Fruit fly (Drosophila melanogaster) whole organism, prepupa: ENCODE measurements around the gene CG11695.

Experiments
- Blimp-1 ChIP-seq: fragments of 200-800 bp; sonication (Bioruptor generic); optimal IDR thresholded peaks from 3 replicates; lab custom pipeline; 2017; ENCODE audit warnings: missing biosample characterization, missing genetic modification characterization, mild to moderate bottlenecking, moderate library complexity, missing genetic modification reagents
- CG10631 ChIP-seq: fragments of 200-800 bp; sonication (Bioruptor generic); optimal IDR thresholded peaks from 2 replicates; lab custom pipeline; 2016; ENCODE audit warnings: missing biosample characterization, missing genetic modification characterization
- CG10669 ChIP-seq: fragments of 200-800 bp; sonication (Bioruptor generic); optimal IDR thresholded peaks from 3 replicates; lab custom pipeline; 2018; ENCODE audit warnings: missing biosample characterization, mild to moderate bottlenecking, missing genetic modification characterization, moderate library complexity
- CG11294 ChIP-seq: fragments of 200-800 bp; sonication (Bioruptor generic); IDR thresholded peaks from 2 replicates; pipeline ENCODE4 v1.3.6; 2022; ENCODE audit warnings: missing biosample characterization, missing genetic modification characterization
- CG1621 ChIP-seq: fragments of 200-800 bp; sonication (Bioruptor generic); optimal IDR thresholded peaks from 3 replicates; lab custom pipeline; 2018; ENCODE audit warnings: missing biosample characterization, mild to moderate bottlenecking, missing genetic modification characterization
- CG16779 ChIP-seq: fragments of 200-800 bp; sonication (Bioruptor generic); optimal IDR thresholded peaks from 3 replicates; lab custom pipeline; 2017; ENCODE audit warnings: missing biosample characterization, mild to moderate bottlenecking, missing genetic modification characterization
- CG3032 ChIP-seq: fragments of 200-800 bp; optimal IDR thresholded peaks from 2 replicates; lab custom pipeline; 2019; ENCODE audit warnings: missing biosample characterization, mild to moderate bottlenecking, missing genetic modification characterization, moderate library complexity
- CG32006 ChIP-seq: fragments of 200-800 bp; sonication (Bioruptor generic); optimal IDR thresholded peaks from 3 replicates; lab custom pipeline; 2017; ENCODE audit warnings: missing biosample characterization, mild to moderate bottlenecking, missing genetic modification characterization
- CG34406 ChIP-seq: fragments of 200-800 bp; sonication (Bioruptor generic); optimal IDR thresholded peaks from 3 replicates; lab custom pipeline; 2016; ENCODE audit warnings: missing biosample characterization, missing genetic modification characterization
- CG4318 ChIP-seq: fragments of 200-800 bp; sonication (Bioruptor generic); optimal IDR thresholded peaks from 3 replicates; lab custom pipeline; 2017; ENCODE audit warnings: missing biosample characterization, mild to moderate bottlenecking, missing genetic modification characterization
- CG6276 ChIP-seq: fragments of 200-800 bp; sonication (Bioruptor generic); optimal IDR thresholded peaks from 2 replicates; lab custom pipeline; 2017; ENCODE audit warnings: missing biosample characterization, mild to moderate bottlenecking, missing genetic modification characterization
- CG6792 ChIP-seq: fragments of 200-800 bp; sonication (Bioruptor generic); optimal IDR thresholded peaks from 3 replicates; lab custom pipeline; 2016; ENCODE audit warnings: missing biosample characterization, missing genetic modification characterization
- CG6808 ChIP-seq: fragments of 200-800 bp; sonication (Bioruptor generic); optimal IDR thresholded peaks from 3 replicates; lab custom pipeline; 2017; ENCODE audit warnings: missing biosample characterization, missing genetic modification characterization, mild to moderate bottlenecking, moderate library complexity, missing genetic modification reagents
- CG6854 ChIP-seq: fragments of 200-800 bp; sonication (Bioruptor generic); optimal IDR thresholded peaks from 2 replicates; lab custom pipeline; 2017; ENCODE audit warnings: missing biosample characterization, mild to moderate bottlenecking, missing genetic modification characterization
- CG7368 ChIP-seq: fragments of 200-800 bp; sonication (Bioruptor generic); optimal IDR thresholded peaks from 3 replicates; lab custom pipeline; 2016; ENCODE audit warnings: missing biosample characterization, missing genetic modification characterization
- CG8119 ChIP-seq: fragments of 200-800 bp; sonication (Bioruptor generic); IDR thresholded peaks from 3 replicates; pipeline ENCODE4 v1.3.6; 2022; ENCODE audit warnings: missing biosample characterization, missing genetic modification characterization
- CG8319 ChIP-seq: fragments of 200-800 bp; sonication (Bioruptor generic); optimal IDR thresholded peaks from 3 replicates; lab custom pipeline; 2016; ENCODE audit warnings: missing biosample characterization, missing genetic modification characterization
- Eip75B ChIP-seq: fragments of 200-800 bp; sonication (Bioruptor generic); optimal IDR thresholded peaks from 3 replicates; lab custom pipeline; 2016; ENCODE audit warnings: missing biosample characterization, missing genetic modification characterization
- Eip78C ChIP-seq: fragments of 200-800 bp; sonication (Bioruptor generic); peaks from one replicate; lab custom pipeline; 2016; ENCODE audit warnings: missing biosample characterization, missing genetic modification characterization
- Eip93F ChIP-seq: fragments of 200-800 bp; sonication (Bioruptor generic); optimal IDR thresholded peaks from 2 replicates; lab custom pipeline; 2016; ENCODE audit warnings: missing biosample characterization, mild to moderate bottlenecking, missing genetic modification characterization
- Ets21C ChIP-seq: fragments of 200-800 bp; sonication (Bioruptor generic); optimal IDR thresholded peaks from 3 replicates; lab custom pipeline; 2016; ENCODE audit warnings: missing biosample characterization, missing genetic modification characterization
- Hr38 ChIP-seq: sonication (Bioruptor generic); optimal IDR thresholded peaks from 2 replicates; lab custom pipeline; 2016; ENCODE audit warnings: missing biosample characterization, missing genetic modification characterization
- Hr4 ChIP-seq: fragments of 200-800 bp; sonication (Bioruptor generic); optimal IDR thresholded peaks from 3 replicates; lab custom pipeline; 2016; ENCODE audit warnings: missing biosample characterization, missing genetic modification characterization
- OdsH ChIP-seq: fragments of 200-800 bp; sonication (Bioruptor generic); optimal IDR thresholded peaks from 3 replicates; lab custom pipeline; 2016; ENCODE audit warnings: missing biosample characterization, missing genetic modification characterization
- Smox ChIP-seq: fragments of 200-800 bp; sonication (Bioruptor generic); optimal IDR thresholded peaks from 3 replicates; lab custom pipeline; 2016; ENCODE audit warnings: missing biosample characterization, missing genetic modification characterization
- Sox102F ChIP-seq: fragments of 200-800 bp; sonication (Bioruptor generic); optimal IDR thresholded peaks from 2 replicates; lab custom pipeline; 2016; ENCODE audit warnings: missing biosample characterization, mild to moderate bottlenecking, missing genetic modification characterization
- Sox14 ChIP-seq: fragments of 200-800 bp; sonication (Bioruptor generic); optimal IDR thresholded peaks from 3 replicates; lab custom pipeline; 2016; ENCODE audit warnings: missing biosample characterization, missing genetic modification characterization
- acj6 ChIP-seq: fragments of 200-800 bp; sonication (Bioruptor generic); optimal IDR thresholded peaks from 3 replicates; lab custom pipeline; 2016; ENCODE audit warnings: missing biosample characterization, missing genetic modification characterization
- cyc ChIP-seq: fragments of 200-800 bp; sonication (Bioruptor generic); optimal IDR thresholded peaks from 3 replicates; lab custom pipeline; 2016; ENCODE audit warnings: missing biosample characterization, missing genetic modification characterization
- dac ChIP-seq: fragments of 200-800 bp; sonication (Bioruptor generic); optimal IDR thresholded peaks from 2 replicates; lab custom pipeline; 2017; ENCODE audit warnings: missing biosample characterization, mild to moderate bottlenecking, missing genetic modification characterization
- dsx ChIP-seq: fragments of 200-800 bp; optimal IDR thresholded peaks from 3 replicates; lab custom pipeline; 2019; ENCODE audit warnings: missing biosample characterization, mild to moderate bottlenecking, missing genetic modification characterization, moderate library complexity; ENCODE audit not compliant: poor library complexity, severe bottlenecking
- eg ChIP-seq: fragments of 200-800 bp; sonication (Bioruptor generic); IDR thresholded peaks from 3 replicates; pipeline ENCODE4 v1.3.6; 2022; ENCODE audit warnings: missing biosample characterization, missing genetic modification characterization
- esn ChIP-seq: fragments of 200-800 bp; sonication (Bioruptor generic); optimal IDR thresholded peaks from 2 replicates; lab custom pipeline; 2016; ENCODE audit warnings: missing biosample characterization, mild to moderate bottlenecking, missing genetic modification characterization, moderate library complexity
- fd59A ChIP-seq: fragments of 200-800 bp; sonication (Bioruptor generic); optimal IDR thresholded peaks from 2 replicates; lab custom pipeline; 2017; ENCODE audit warnings: missing biosample characterization, mild to moderate bottlenecking, missing genetic modification characterization, missing genetic modification reagents
- fd85E ChIP-seq: fragments of 200-800 bp; sonication (Bioruptor generic); optimal IDR thresholded peaks from 3 replicates; lab custom pipeline; 2016; ENCODE audit warnings: missing biosample characterization, missing genetic modification characterization
- fkh ChIP-seq: fragments of 200-800 bp; sonication (Bioruptor generic); optimal IDR thresholded peaks from 3 replicates; lab custom pipeline; 2017; ENCODE audit warnings: missing biosample characterization, mild to moderate bottlenecking, missing genetic modification characterization, moderate library complexity
- lz ChIP-seq: fragments of 200-800 bp; sonication (Bioruptor generic); optimal IDR thresholded peaks from 3 replicates; lab custom pipeline; 2016; ENCODE audit warnings: missing biosample characterization, missing genetic modification characterization
- pdm3 ChIP-seq: fragments of 200-800 bp; sonication (Bioruptor generic); optimal IDR thresholded peaks from 3 replicates; lab custom pipeline; 2016; ENCODE audit warnings: missing biosample characterization, missing genetic modification characterization
- salr ChIP-seq, 2 experiments: fragments of 200-800 bp; sonication (Bioruptor generic); optimal IDR thresholded peaks; 3 replicates each; lab custom pipeline; 2016 to 2018; ENCODE audit warnings: missing biosample characterization in 2 of 2, missing genetic modification characterization in 2 of 2, mild to moderate bottlenecking in 1 of 2
- spab ChIP-seq: fragments of 200-800 bp; sonication (Bioruptor generic); optimal IDR thresholded peaks from 2 replicates; lab custom pipeline; 2017; ENCODE audit warnings: missing biosample characterization, mild to moderate bottlenecking, missing genetic modification characterization, missing genetic modification reagents
- ss ChIP-seq, 2 experiments: fragments of 200-800 bp; sonication (Bioruptor generic); optimal IDR thresholded peaks; 2 replicates in 1 of 2; 3 replicates in 1 of 2; lab custom pipeline; 2017 to 2018; ENCODE audit warnings: mild to moderate bottlenecking in 2 of 2, missing biosample characterization in 2 of 2, missing genetic modification characterization in 2 of 2, moderate library complexity in 1 of 2
- svp ChIP-seq: fragments of 200-800 bp; sonication (Bioruptor generic); peaks from one replicate; lab custom pipeline; 2016; ENCODE audit warnings: missing biosample characterization, missing genetic modification characterization
- topi ChIP-seq: fragments of 200-800 bp; sonication (Bioruptor generic); optimal IDR thresholded peaks from 3 replicates; lab custom pipeline; 2016; ENCODE audit warnings: missing biosample characterization, missing genetic modification characterization
- vri ChIP-seq: fragments of 200-800 bp; sonication (Bioruptor generic); optimal IDR thresholded peaks from 3 replicates; lab custom pipeline; 2016; ENCODE audit warnings: missing biosample characterization, mild to moderate bottlenecking, missing genetic modification characterization

CG11695 gene

dm6 chrX:11576540-11576939, at the start of gene CG11695 (continued):
- TF ChIP-seq CG10669 (GFP tag; lab: Kevin White, UChicago): peak; percentile 62
- peak; percentile 77 for TF ChIP-seq CG3032 (tag; lab: Kevin White, UChicago)
- no peak for TF ChIP-seq CG8319 (GFP tag; lab: Kevin White, UChicago)
- no peak for TF ChIP-seq CG4318
- TF ChIP-seq ss (GFP tag; optimal IDR thresholded peaks at IDR 0.05; lab: Kevin White, UChicago): peak; percentile 44 to 72
- peak; percentile 44 for TF ChIP-seq dac (GFP tag; lab: Kevin White, UChicago)
- TF ChIP-seq CG6854 (GFP tag; lab: Kevin White, UChicago): no peak
- TF ChIP-seq svp (GFP tag; lab: Kevin White, UChicago): peak; percentile 84

dm6 chrX:11527088-11527635, 49.5 kb upstream of the CG11695 start:
- no peak for TF ChIP-seq CG16779 (tag; lab: Kevin White, UChicago)
- no peak for TF ChIP-seq Sox102F (GFP tag; lab: Kevin White, UChicago)
- TF ChIP-seq spab (GFP tag; lab: Kevin White, UChicago): no peak
- no peak for TF ChIP-seq Sox14 (GFP tag; lab: Kevin White, UChicago)
- no peak for TF ChIP-seq ss (GFP tag; optimal IDR thresholded peaks at IDR 0.05; lab: Kevin White, UChicago)
- TF ChIP-seq fd85E (GFP tag; lab: Kevin White, UChicago): no peak

dm6 chrX:11528026-11528702, 48.5 kb upstream of the CG11695 start:
- TF ChIP-seq acj6 (GFP tag; lab: Kevin White, UChicago) (peak; percentile 70), dsx (GFP tag; lab: Kevin White, UChicago) (peak; percentile 79), salr (GFP tag; optimal IDR thresholded peaks at IDR 0.05; lab: Kevin White, UChicago) (peak; percentile 34 to 38), Blimp-1 (GFP tag; lab: Kevin White, UChicago) (no peak), Sox14 (GFP tag; lab: Kevin White, UChicago) (peak; percentile 34), CG10631 (GFP tag; lab: Kevin White, UChicago) (peak; percentile 76), esn (GFP tag; lab: Kevin White, UChicago) (peak; percentile 50), spab (GFP tag; lab: Kevin White, UChicago) (peak; percentile 64), pdm3 (GFP tag; lab: Kevin White, UChicago) (peak; percentile 67), topi (GFP tag; lab: Kevin White, UChicago) (peak; percentile 50), OdsH (GFP tag; lab: Kevin White, UChicago) (peak; percentile 62), fkh (GFP tag; lab: Kevin White, UChicago) (peak; percentile 12), CG6808 (GFP tag; lab: Kevin White, UChicago) (peak; percentile 79), CG6276 (GFP tag; lab: Kevin White, UChicago) (peak; percentile 43), CG10669 (GFP tag; lab: Kevin White, UChicago) (peak; percentile 73), eg (GFP tag; lab: Robert Waterston, UW) (peak; percentile 79), Eip78C (peak; percentile 91), Smox (peak; percentile 57), Eip75B (GFP tag; lab: Kevin White, UChicago) (peak; percentile 66), CG32006 (peak; percentile 59), lz (GFP tag; lab: Kevin White, UChicago) (peak; percentile 37), CG6792 (peak; percentile 36), Hr4 (GFP tag; lab: Kevin White, UChicago) (peak; percentile 53), CG7368 (GFP tag; lab: Kevin White, UChicago) (peak; percentile 15), fd59A (peak; percentile 67), Eip93F (GFP tag; lab: Kevin White, UChicago) (no peak), fd85E (GFP tag; lab: Kevin White, UChicago) (no peak), CG1621 (tag; lab: Kevin White, UChicago) (peak; percentile 69), Hr38 (GFP tag; lab: Kevin White, UChicago) (no peak), CG6854 (GFP tag; lab: Kevin White, UChicago) (peak; percentile 30), cyc (GFP tag; lab: Kevin White, UChicago) (peak; percentile 32), vri (GFP tag; lab: Kevin White, UChicago) (no peak), CG11294 (GFP tag; lab: Robert Waterston, UW) (no peak), CG16779 (tag; lab: Kevin White, UChicago) (peak; percentile 35), Ets21C (GFP tag; lab: Kevin White, UChicago) (peak; percentile 34), Sox102F (GFP tag; lab: Kevin White, UChicago) (peak; percentile 55), CG34406 (GFP tag; lab: Kevin White, UChicago) (peak; percentile 63), CG4318 (peak; percentile 14), CG3032 (tag; lab: Kevin White, UChicago) (peak; percentile 79), CG8119 (GFP tag; lab: Robert Waterston, UW) (peak; percentile 69)
